Worm (Caenorhabditis elegans) whole organism, L4 larva: ENCODE measurements around the gene nyn-3.

ENCODE experiments used
- D1046.2 ChIP-seq: fragments of 200-800 bp; sonication (Bioruptor generic); IDR thresholded peaks from 2 replicates; pipeline ENCODE4 v1.3.6; 2022; ENCODE audit warnings: missing genetic modification characterization, missing compliant biosample characterization
- T26A8.4 ChIP-seq: fragments of 200-800 bp; sonication (Bioruptor generic); IDR thresholded peaks from 2 replicates; pipeline ENCODE4 v1.3.6; 2022; ENCODE audit warnings: missing genetic modification characterization, missing compliant biosample characterization
- Y105C5A.15 ChIP-seq: fragments of 200-800 bp; sonication (Bioruptor generic); IDR thresholded peaks from 2 replicates; pipeline ENCODE4 v1.3.6; 2022; ENCODE audit warnings: missing genetic modification characterization, missing compliant biosample characterization
- Y48G9A.11 ChIP-seq: fragments of 200-800 bp; sonication (Bioruptor generic); IDR thresholded peaks from 2 replicates; pipeline ENCODE4 v1.3.6; 2022; ENCODE audit warnings: missing genetic modification reagents, missing genetic modification characterization, missing compliant biosample characterization
- ZK337.2 ChIP-seq: fragments of 200-800 bp; sonication (Bioruptor generic); IDR thresholded peaks from 2 replicates; pipeline ENCODE4 v1.3.6; 2022; ENCODE audit warnings: missing genetic modification reagents, missing genetic modification characterization, missing compliant biosample characterization
- ZK546.5 ChIP-seq, 2 experiments: sonication (generic microtip); optimal IDR thresholded peaks; 2 replicates each; lab custom pipeline; 2017; ENCODE audit warnings: missing biosample characterization in 2 of 2, missing genetic modification characterization in 2 of 2
- aly-2 ChIP-seq: sonication (generic microtip); optimal IDR thresholded peaks from 2 replicates; lab custom pipeline; 2018; ENCODE audit warnings: missing biosample characterization, missing genetic modification characterization
- ama-1 ChIP-seq: fragments of 150-350 bp; optimal IDR thresholded peaks from 2 replicates; lab custom pipeline; 2014; ENCODE audit warnings: inconsistent platforms, mixed read lengths
- ceh-20 ChIP-seq: fragments of 200-800 bp; sonication (Bioruptor generic); IDR thresholded peaks from 2 replicates; pipeline ENCODE4 v1.3.6; 2022; ENCODE audit warnings: missing genetic modification reagents, missing genetic modification characterization, missing compliant biosample characterization
- ceh-32 ChIP-seq: sonication (generic microtip); optimal IDR thresholded peaks from 2 replicates; lab custom pipeline; 2016; ENCODE audit warnings: mild to moderate bottlenecking, missing genetic modification characterization, missing compliant biosample characterization; ENCODE audit not compliant: poor library complexity
- ceh-62 ChIP-seq: sonication (generic microtip); optimal IDR thresholded peaks from 2 replicates; lab custom pipeline; 2017; ENCODE audit warnings: missing biosample characterization, missing genetic modification characterization
- ceh-82 ChIP-seq: sonication (generic microtip); optimal IDR thresholded peaks from 2 replicates; lab custom pipeline; 2017; ENCODE audit warnings: missing biosample characterization, missing genetic modification characterization
- cey-2 ChIP-seq: sonication (generic microtip); optimal IDR thresholded peaks from 3 replicates; lab custom pipeline; 2017; ENCODE audit warnings: missing genetic modification characterization, mild to moderate bottlenecking, missing compliant biosample characterization, antibody characterized with exemption, borderline replicate concordance; ENCODE audit not compliant: insufficient read depth
- daf-12 ChIP-seq: fragments of 150-350 bp; optimal IDR thresholded peaks from 2 replicates; lab custom pipeline; 2014; ENCODE audit warnings: missing biosample characterization, missing genetic modification reagents, missing genetic modification characterization
- daf-8 ChIP-seq: fragments of 200-800 bp; sonication (Bioruptor generic); IDR thresholded peaks from 2 replicates; pipeline ENCODE4 v1.3.6; 2022; ENCODE audit warnings: missing genetic modification characterization, missing compliant biosample characterization
- dmd-6 ChIP-seq: fragments of 200-800 bp; sonication (Bioruptor generic); IDR thresholded peaks from 2 replicates; pipeline ENCODE4 v1.3.6; 2022; ENCODE audit warnings: missing genetic modification reagents, missing genetic modification characterization, missing compliant biosample characterization
- dpl-1 ChIP-seq: fragments of 150-350 bp; optimal IDR thresholded peaks from 2 replicates; lab custom pipeline; 2014; ENCODE audit warnings: missing biosample characterization, missing genetic modification reagents, missing genetic modification characterization
- dve-1 ChIP-seq: sonication (generic microtip); optimal IDR thresholded peaks from 2 replicates; lab custom pipeline; 2017; ENCODE audit warnings: antibody characterized with exemption, mild to moderate bottlenecking, missing genetic modification characterization, missing compliant biosample characterization; ENCODE audit not compliant: insufficient read depth
- egl-43 ChIP-seq: fragments of 200-800 bp; sonication (Bioruptor generic); IDR thresholded peaks from 2 replicates; pipeline ENCODE4 v1.3.6; 2022; ENCODE audit warnings: missing genetic modification reagents, missing genetic modification characterization, missing compliant biosample characterization
- fos-1 ChIP-seq: fragments of 150-350 bp; optimal IDR thresholded peaks from 2 replicates; lab custom pipeline; 2014; ENCODE audit warnings: missing biosample characterization, missing genetic modification characterization
- hlh-11 ChIP-seq: fragments of 200-800 bp; sonication (Bioruptor generic); optimal IDR thresholded peaks from 2 replicates; lab custom pipeline; 2018; ENCODE audit warnings: mild to moderate bottlenecking, missing genetic modification characterization, missing compliant biosample characterization
- hlh-30 ChIP-seq: sonication (generic microtip); optimal IDR thresholded peaks from 2 replicates; lab custom pipeline; 2017; ENCODE audit warnings: antibody characterized with exemption, mild to moderate bottlenecking, missing genetic modification characterization, missing compliant biosample characterization; ENCODE audit not compliant: insufficient read depth
- hmg-1.1 ChIP-seq: fragments of 200-800 bp; sonication (Bioruptor generic); IDR thresholded peaks from 2 replicates; pipeline ENCODE4 v1.3.6; 2022; ENCODE audit warnings: missing genetic modification reagents, missing genetic modification characterization, missing compliant biosample characterization
- lim-7 ChIP-seq: fragments of 200-800 bp; sonication (Bioruptor generic); IDR thresholded peaks from 2 replicates; pipeline ENCODE4 v1.3.6; 2022; ENCODE audit warnings: missing genetic modification characterization, missing compliant biosample characterization
- lin-1 ChIP-seq: fragments of 200-800 bp; sonication (Bioruptor generic); IDR thresholded peaks from 2 replicates; pipeline ENCODE4 v1.3.6; 2022; ENCODE audit warnings: missing genetic modification reagents, missing genetic modification characterization, missing compliant biosample characterization
- lin-13 ChIP-seq: fragments of 150-350 bp; optimal IDR thresholded peaks from 2 replicates; lab custom pipeline; 2014; ENCODE audit warnings: missing biosample characterization, missing genetic modification reagents, missing genetic modification characterization
- lin-15B ChIP-seq: fragments of 150-350 bp; sonication (generic microtip); optimal IDR thresholded peaks from 3 replicates; lab custom pipeline; 2014; ENCODE audit warnings: missing biosample characterization, missing genetic modification characterization
- lsy-2 ChIP-seq, 2 experiments: fragments of 150-350 bp in 1 of 2; sonication (generic microtip) in 1 of 2; optimal IDR thresholded peaks; 2 replicates each; lab custom pipeline; 2014 to 2017; ENCODE audit warnings: missing biosample characterization in 2 of 2, missing genetic modification characterization in 2 of 2
- madf-5 ChIP-seq, 2 experiments: fragments of 200-800 bp; sonication (Bioruptor generic); IDR thresholded peaks; 2 replicates each; pipeline ENCODE4 v1.3.6; 2022; ENCODE audit warnings: missing compliant biosample characterization in 2 of 2, missing genetic modification characterization in 2 of 2
- mdt-29 ChIP-seq: fragments of 200-800 bp; sonication (Bioruptor generic); IDR thresholded peaks from 2 replicates; pipeline ENCODE4 v1.3.6; 2022; ENCODE audit warnings: missing genetic modification reagents, missing genetic modification characterization, missing compliant biosample characterization
- mep-1 ChIP-seq: fragments of 150-350 bp; sonication (generic microtip); optimal IDR thresholded peaks from 3 replicates; lab custom pipeline; 2014; ENCODE audit warnings: missing biosample characterization, missing genetic modification characterization
- mes-2 ChIP-seq: sonication (generic microtip); optimal IDR thresholded peaks from 2 replicates; lab custom pipeline; 2016; ENCODE audit warnings: missing genotype, mild to moderate bottlenecking, missing genetic modification characterization, missing compliant biosample characterization; ENCODE audit not compliant: poor library complexity, severe bottlenecking
- nhr-11 ChIP-seq: fragments of 150-350 bp; optimal IDR thresholded peaks from 2 replicates; lab custom pipeline; 2014; ENCODE audit warnings: missing biosample characterization, missing genetic modification characterization
- nhr-111 ChIP-seq: fragments of 200-800 bp; sonication (Bioruptor generic); optimal IDR thresholded peaks from 2 replicates; lab custom pipeline; 2018; ENCODE audit warnings: mild to moderate bottlenecking, missing genetic modification characterization, missing compliant biosample characterization
- nhr-25 ChIP-seq: sonication (generic microtip); optimal IDR thresholded peaks from 2 replicates; lab custom pipeline; 2017; ENCODE audit warnings: missing genetic modification characterization, mild to moderate bottlenecking, missing compliant biosample characterization, antibody characterized with exemption, moderate library complexity, borderline replicate concordance; ENCODE audit not compliant: insufficient read depth
- nhr-41 ChIP-seq: fragments of 200-800 bp; sonication (Bioruptor generic); IDR thresholded peaks from 2 replicates; pipeline ENCODE4 v1.3.6; 2022; ENCODE audit warnings: missing genetic modification reagents, missing genetic modification characterization, missing compliant biosample characterization
- nhr-77 ChIP-seq: fragments of 150-350 bp; optimal IDR thresholded peaks from 2 replicates; lab custom pipeline; 2014; ENCODE audit warnings: missing biosample characterization, missing genetic modification characterization
- php-3 ChIP-seq: fragments of 200-800 bp; sonication (Bioruptor generic); IDR thresholded peaks from 2 replicates; pipeline ENCODE4 v1.3.6; 2022; ENCODE audit warnings: missing genetic modification reagents, missing genetic modification characterization, missing compliant biosample characterization
- set-16 ChIP-seq: fragments of 200-800 bp; sonication (Bioruptor generic); IDR thresholded peaks from 2 replicates; pipeline ENCODE4 v1.3.6; 2022; ENCODE audit warnings: missing genetic modification reagents, missing genetic modification characterization, missing compliant biosample characterization
- skn-1 ChIP-seq: fragments of 150-350 bp; optimal IDR thresholded peaks from 2 replicates; lab custom pipeline; 2014; ENCODE audit warnings: missing biosample characterization, missing genetic modification characterization
- snpc-4 ChIP-seq: fragments of 150-350 bp; optimal IDR thresholded peaks from 2 replicates; lab custom pipeline; 2014; ENCODE audit warnings: missing biosample characterization, missing genetic modification characterization
- spr-3 ChIP-seq: fragments of 200-800 bp; sonication (Bioruptor generic); optimal IDR thresholded peaks from 2 replicates; lab custom pipeline; 2018; ENCODE audit warnings: mild to moderate bottlenecking, missing genetic modification characterization, missing compliant biosample characterization
- tag-97 ChIP-seq: fragments of 200-800 bp; sonication (Bioruptor generic); IDR thresholded peaks from 2 replicates; pipeline ENCODE4 v1.3.6; 2022; ENCODE audit warnings: missing genetic modification characterization, missing compliant biosample characterization
- unc-39 ChIP-seq: sonication (generic microtip); optimal IDR thresholded peaks from 2 replicates; lab custom pipeline; 2017; ENCODE audit warnings: missing biosample characterization, missing genetic modification characterization
- unc-62 ChIP-seq, 3 experiments: fragments of 150-350 bp in 1 of 3; sonication (generic microtip); optimal IDR thresholded peaks in 2 of 3; peaks in 1 of 3; 1 replicate in 1 of 3; 2 replicates in 2 of 3; lab custom pipeline; 2014 to 2017; ENCODE audit warnings: missing biosample characterization in 3 of 3, missing genetic modification characterization in 3 of 3, missing genetic modification reagents in 3 of 3, missing genotype in 1 of 3
- zip-11 ChIP-seq: fragments of 200-800 bp; sonication (Bioruptor generic); IDR thresholded peaks from 2 replicates; pipeline ENCODE4 v1.3.6; 2022; ENCODE audit warnings: missing genetic modification characterization, missing compliant biosample characterization
- zip-2 ChIP-seq: fragments of 150-350 bp; optimal IDR thresholded peaks from 2 replicates; lab custom pipeline; 2014; ENCODE audit warnings: missing biosample characterization, missing genetic modification characterization
- ztf-11 ChIP-seq: fragments of 150-350 bp; optimal IDR thresholded peaks from 2 replicates; lab custom pipeline; 2014; ENCODE audit warnings: missing biosample characterization, missing genetic modification characterization

The nyn-3 gene

DNA sequence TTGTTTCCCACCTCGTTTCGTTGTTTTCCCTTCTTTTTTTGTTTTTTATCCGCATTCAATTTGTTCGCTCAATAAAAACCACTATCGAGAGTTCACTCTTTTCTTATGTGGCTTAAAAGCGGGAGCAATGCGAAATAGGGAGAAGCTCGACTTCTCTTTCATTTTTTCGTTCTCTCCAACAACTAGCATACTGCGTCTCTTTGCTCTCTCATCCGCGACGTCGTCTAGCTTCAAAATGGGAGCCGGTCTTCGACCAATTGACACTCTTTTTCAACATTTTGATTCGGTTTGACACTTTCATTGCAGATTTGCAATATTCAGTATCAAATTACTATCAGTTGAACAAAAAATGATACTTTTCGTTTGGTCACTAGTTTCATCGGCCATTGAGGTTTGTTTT, 18.5 kb downstream of the nyn-3 start, which contains the start of gene bpl-1:
Gene bpl-1 (plus strand): TSS at position 301 of the 400 bp plus-strand sequence.
- no peak for TF ChIP-seq snpc-4 (tag; lab: Kevin White, UChicago)
- TF ChIP-seq unc-62 (GFP tag; optimal IDR thresholded peaks at IDR 0.05 in 1 of 2; lab: Kevin White, UChicago), result no peak
- TF ChIP-seq unc-62 (tag; optimal IDR thresholded peaks at IDR 0.05; lab: Kevin White, UChicago), result no peak
- TF ChIP-seq ama-1, result no peak
- TF ChIP-seq lin-1 (GFP tag; lab: Robert Waterston, UW), result no peak
- no peak for TF ChIP-seq hmg-1.1 (GFP tag; lab: Robert Waterston, UW)
- no peak for TF ChIP-seq daf-8 (GFP tag; lab: Robert Waterston, UW)
- peak in 1 of 2 experiments; percentile 27 for TF ChIP-seq lsy-2 (tag; optimal IDR thresholded peaks at IDR 0.05; lab: Kevin White, UChicago)
- TF ChIP-seq, all 104 proteins: peak for 1

DNA sequence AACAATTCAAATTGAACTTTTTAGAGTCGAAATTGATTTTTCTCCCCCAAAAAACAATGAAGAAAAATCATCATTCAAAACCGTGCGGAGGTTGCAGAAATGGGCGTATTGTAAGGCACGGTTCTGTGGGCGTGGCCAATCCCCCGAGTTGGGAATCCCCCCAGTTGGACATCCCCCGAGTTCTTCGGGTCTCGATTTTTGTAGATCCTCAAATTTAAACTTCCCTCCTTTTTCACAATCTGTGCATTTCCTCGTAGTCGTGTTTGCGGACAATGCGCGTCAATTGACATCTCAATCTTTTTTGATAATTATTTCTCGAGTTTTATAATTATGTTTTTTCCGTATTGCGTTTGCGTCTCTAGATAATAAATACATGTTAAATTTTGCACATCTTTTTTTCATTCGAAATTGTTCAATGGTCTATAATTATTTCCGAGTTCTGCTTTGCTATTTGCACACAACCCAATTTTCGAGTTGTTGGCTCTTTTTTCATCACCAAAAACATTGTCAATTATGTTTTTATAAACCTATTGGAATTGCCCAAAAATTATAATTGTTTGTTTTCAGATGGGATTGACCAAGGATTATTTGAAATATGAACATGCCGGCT, 22.5 kb downstream of the nyn-3 start, which contains the start of gene F13H8.2:
Gene F13H8.2 (plus strand): TSS at position 560 of the 610 bp plus-strand sequence.
- TF ChIP-seq mep-1 (tag; lab: Kevin White, UChicago) (peak; percentile 81), Y48G9A.11 (GFP tag; lab: Robert Waterston, UW) (peak; percentile 70), ceh-32 (no peak), madf-5 (GFP tag; IDR thresholded peaks at IDR 0.05; lab: Robert Waterston, UW) (no peak), egl-43 (GFP tag; lab: Robert Waterston, UW) (peak; percentile 78), dmd-6 (GFP tag; lab: Robert Waterston, UW) (peak; percentile 78), skn-1 (tag; lab: Kevin White, UChicago) (no peak), Y105C5A.15 (no peak), lin-13 (GFP tag; lab: Kevin White, UChicago) (peak; percentile 28), hlh-11 (tag; lab: Kevin White, UChicago) (peak; percentile 67), set-16 (GFP tag; lab: Robert Waterston, UW) (no peak; the same call in 1 of the 2 replicates), lim-7 (GFP tag; lab: Robert Waterston, UW) (no peak), ama-1 (no peak), tag-97 (GFP tag; lab: Robert Waterston, UW) (no peak), ceh-62 (tag; lab: Kevin White, UChicago) (no peak), mdt-29 (GFP tag; lab: Robert Waterston, UW) (no peak), lin-1 (GFP tag; lab: Robert Waterston, UW) (peak; percentile 91), nhr-41 (GFP tag; lab: Robert Waterston, UW) (no peak), php-3 (GFP tag; lab: Robert Waterston, UW) (0 out of 2 replicates have a peak, but pooled peaks have one; percentile 36), D1046.2 (GFP tag; lab: Robert Waterston, UW) (no peak), nhr-111 (no peak), daf-12 (no peak), dve-1 (tag; lab: Kevin White, UChicago) (peak; percentile 40), nhr-25 (tag; lab: Kevin White, UChicago) (no peak), hlh-30 (peak; percentile 68), spr-3 (GFP tag; lab: Kevin White, UChicago) (no peak), aly-2 (no peak), cey-2 (tag; lab: Kevin White, UChicago) (no peak), ceh-82 (tag; lab: Kevin White, UChicago) (no peak), ztf-11 (no peak), ZK337.2 (peak; percentile 70; the same call in 1 of the 2 replicates), zip-2 (no peak), dpl-1 (GFP tag; lab: Kevin White, UChicago) (peak; percentile 95), ZK546.5 (tag; optimal IDR thresholded peaks at IDR 0.05; lab: Kevin White, UChicago) (no peak), nhr-77 (tag; lab: Kevin White, UChicago) (peak; percentile 28), fos-1 (no peak), ceh-20 (GFP tag; lab: Robert Waterston, UW) (peak; percentile 77), zip-11 (GFP tag; lab: Robert Waterston, UW) (no peak), lin-15B (tag; lab: Kevin White, UChicago) (no peak), T26A8.4 (GFP tag; lab: Robert Waterston, UW) (peak; percentile 76), nhr-11 (tag; lab: Kevin White, UChicago) (peak; percentile 27), mes-2 (tag; lab: Kevin White, UChicago) (peak; percentile 92), unc-39 (tag; lab: Kevin White, UChicago) (no peak)
